Worm (Caenorhabditis elegans): ENCODE data around the gene Y55F3BL.6.

Y55F3BL.6 gene

ce11 chrIV:804802-805201 lies 2.1 kb downstream of the Y55F3BL.6 start, which contains the start of gene Y55F3BL.4:
Gene Y55F3BL.4, plus strand, starts transcription at chrIV:805102.
- no peak for TF ChIP-seq mep-1 (tag; optimal IDR thresholded peaks at IDR 0.05)
- no peak for TF ChIP-seq ceh-8 (GFP tag; optimal IDR thresholded peaks at IDR 0.05)
- TF ChIP-seq C04F5.9 (tag; optimal IDR thresholded peaks at IDR 0.05) = no peak
- no peak for TF ChIP-seq ceh-82 (tag; optimal IDR thresholded peaks at IDR 0.05)
- TF ChIP-seq nhr-76 (tag; optimal IDR thresholded peaks at IDR 0.05) = no peak
- no peak for TF ChIP-seq lin-14 (GFP tag; optimal IDR thresholded peaks at IDR 0.05)
- TF ChIP-seq sup-37 (GFP tag; optimal IDR thresholded peaks at IDR 0.05) = no peak

ce11 chrIV:801162-801561 lies 5.7 kb downstream of the Y55F3BL.6 start:
- TF ChIP-seq efl-3 (GFP tag; optimal IDR thresholded peaks at IDR 0.05) = no peak
- TF ChIP-seq hlh-4 (tag; optimal IDR thresholded peaks at IDR 0.05) = no peak
- no peak for TF ChIP-seq lin-39 (tag; optimal IDR thresholded peaks at IDR 0.05)
- TF ChIP-seq sup-37 (GFP tag; optimal IDR thresholded peaks at IDR 0.05) = no peak
- no peak for TF ChIP-seq C16A3.4 (tag; optimal IDR thresholded peaks at IDR 0.05)
- TF ChIP-seq nhr-12 (tag; optimal IDR thresholded peaks at IDR 0.05) = no peak
- no peak for TF ChIP-seq mab-9 (GFP tag; IDR thresholded peaks at IDR 0.05)
- TF ChIP-seq dsc-1 (tag; optimal IDR thresholded peaks at IDR 0.05) = no peak
- TF ChIP-seq sox-4 (tag; optimal IDR thresholded peaks at IDR 0.05) = no peak
- TF ChIP-seq elt-3 (tag; optimal IDR thresholded peaks at IDR 0.05) = no peak
- TF ChIP-seq unc-130 (tag; optimal IDR thresholded peaks at IDR 0.05) = no peak
- no peak for TF ChIP-seq ceh-8 (GFP tag; optimal IDR thresholded peaks at IDR 0.05)
- TF ChIP-seq mep-1 (tag; optimal IDR thresholded peaks at IDR 0.05) = no peak
- no peak for TF ChIP-seq unc-98 (GFP tag; IDR thresholded peaks at IDR 0.05)
- no peak for TF ChIP-seq isw-1 (GFP tag; IDR thresholded peaks at IDR 0.05)
- TF ChIP-seq ztf-11 (tag; optimal IDR thresholded peaks at IDR 0.05) = no peak
- no peak for TF ChIP-seq lsy-2 (tag; optimal IDR thresholded peaks at IDR 0.05)

- TF ChIP-seq sox-4 (tag; optimal IDR thresholded peaks at IDR 0.05) (no peak), isw-1 (GFP tag; IDR thresholded peaks at IDR 0.05) (no peak), lin-35 (GFP tag; optimal IDR thresholded peaks at IDR 0.05) (no peak), zag-1 (tag; optimal IDR thresholded peaks at IDR 0.05) (no peak), ceh-82 (tag; optimal IDR thresholded peaks at IDR 0.05) (no peak), pag-3 (tag; optimal IDR thresholded peaks at IDR 0.05; ENCODE audit: borderline replicate concordance, insufficient read depth) (no peak), ceh-90 (tag; optimal IDR thresholded peaks at IDR 0.05) (no peak), mef-2 (tag; optimal IDR thresholded peaks at IDR 0.05) (no peak), rnt-1 (tag; optimal IDR thresholded peaks at IDR 0.05) (no peak)
Measured at ce11 chrIV:800518-800917, 6.4 kb downstream of the Y55F3BL.6 start, which contains the start of gene mrpl-46. Gene mrpl-46, plus strand, starts transcription at chrIV:800818.

ce11 chrIV:796521-797073 lies 10.3 kb downstream of the Y55F3BL.6 start, which contains the start of the genes F56B3.11 and ech-5:
Gene F56B3.11, minus strand, starts transcription at chrIV:796571.
Gene ech-5, plus strand, starts transcription at chrIV:797023.
- TF ChIP-seq nhr-237 (tag; optimal IDR thresholded peaks at IDR 0.05) (peak; percentile 50), unc-30 (tag; optimal IDR thresholded peaks at IDR 0.05) (no peak), rnt-1 (tag; optimal IDR thresholded peaks at IDR 0.05) (no peak), dsc-1 (tag; optimal IDR thresholded peaks at IDR 0.05) (peak; percentile 88), xbp-1 (tag; optimal IDR thresholded peaks at IDR 0.05) (peak; percentile 88), nhr-84 (tag; optimal IDR thresholded peaks at IDR 0.05) (no peak), aha-1 (tag; optimal IDR thresholded peaks at IDR 0.05) (no peak), ces-1 (GFP tag; optimal IDR thresholded peaks at IDR 0.05) (no peak), nhr-47 (tag; optimal IDR thresholded peaks at IDR 0.05) (peak; percentile 94), alr-1 (tag; optimal IDR thresholded peaks at IDR 0.05; ENCODE audit: borderline replicate concordance) (no peak), efl-1 (optimal IDR thresholded peaks at IDR 0.05) (peak; percentile 65 to 78), efl-1 (GFP tag; optimal IDR thresholded peaks at IDR 0.05 in 1 of 2) (peak; percentile 74 to 93), nhr-20 (tag; optimal IDR thresholded peaks at IDR 0.05) (peak; percentile 87), ztf-11 (tag; optimal IDR thresholded peaks at IDR 0.05) (peak in 1 of 2 experiments; percentile 84), nhr-85 (tag) (peak; percentile 95), skn-1 (tag; optimal IDR thresholded peaks at IDR 0.05) (peak; percentile 36), jun-1 (tag; optimal IDR thresholded peaks at IDR 0.05) (no peak), sptf-1 (tag; optimal IDR thresholded peaks at IDR 0.05) (no peak), isw-1 (GFP tag; IDR thresholded peaks at IDR 0.05) (peak; percentile 90), ceh-8 (GFP tag; optimal IDR thresholded peaks at IDR 0.05) (peak; percentile 55), swsn-7 (tag; optimal IDR thresholded peaks at IDR 0.05) (peak; percentile 85), lin-15B (tag; optimal IDR thresholded peaks at IDR 0.05) (peak; percentile 76), aly-2 (tag; optimal IDR thresholded peaks at IDR 0.05) (peak; percentile 44), tlp-1 (tag; optimal IDR thresholded peaks at IDR 0.05) (no peak), ceh-90 (tag; optimal IDR thresholded peaks at IDR 0.05) (peak; percentile 80), fkh-8 (tag; optimal IDR thresholded peaks at IDR 0.05) (peak; percentile 95), mep-1 (tag; optimal IDR thresholded peaks at IDR 0.05) (peak; percentile 83)
